Worm (Caenorhabditis elegans) whole organism, L3 larva: ENCODE results near the gene C43D7.7.

Source experiments
- aly-2 ChIP-seq: fragments of 150-350 bp; optimal IDR thresholded peaks from 2 replicates; lab custom pipeline; 2014; ENCODE audit warnings: missing biosample characterization, missing genetic modification characterization
- fkh-10 ChIP-seq: sonication (generic microtip); optimal IDR thresholded peaks from 2 replicates; lab custom pipeline; 2017; ENCODE audit warnings: missing biosample characterization, missing genetic modification reagents, missing genetic modification characterization
- hmg-11 ChIP-seq: sonication (generic microtip); optimal IDR thresholded peaks from 2 replicates; lab custom pipeline; 2016; ENCODE audit warnings: missing genetic modification characterization, missing compliant biosample characterization
- nhr-23 ChIP-seq: fragments of 150-350 bp; optimal IDR thresholded peaks from 2 replicates; lab custom pipeline; 2014; ENCODE audit warnings: missing biosample characterization, missing genetic modification reagents, missing genetic modification characterization
- nhr-43 ChIP-seq: sonication (generic microtip); optimal IDR thresholded peaks from 2 replicates; lab custom pipeline; 2016; ENCODE audit warnings: mild to moderate bottlenecking, missing genetic modification characterization, missing compliant biosample characterization; ENCODE audit not compliant: poor library complexity, severe bottlenecking
- pqm-1 ChIP-seq: fragments of 150-350 bp; optimal IDR thresholded peaks from 2 replicates; lab custom pipeline; 2017; ENCODE audit warnings: missing biosample characterization, missing genetic modification characterization, inconsistent platforms
- sea-2 ChIP-seq: fragments of 150-350 bp; sonication (generic microtip); optimal IDR thresholded peaks from 4 replicates; lab custom pipeline; 2014; ENCODE audit warnings: missing biosample characterization, missing genetic modification reagents, missing genetic modification characterization
- skn-1 ChIP-seq: fragments of 150-350 bp; optimal IDR thresholded peaks from 2 replicates; lab custom pipeline; 2014; ENCODE audit warnings: missing biosample characterization, missing genetic modification characterization
- unc-39 ChIP-seq: sonication (generic microtip); optimal IDR thresholded peaks from 4 replicates; lab custom pipeline; 2017; ENCODE audit warnings: missing biosample characterization, missing genetic modification characterization
- ztf-11 ChIP-seq: fragments of 150-350 bp; optimal IDR thresholded peaks from 2 replicates; lab custom pipeline; 2014; ENCODE audit warnings: missing biosample characterization, missing genetic modification characterization

DNA sequence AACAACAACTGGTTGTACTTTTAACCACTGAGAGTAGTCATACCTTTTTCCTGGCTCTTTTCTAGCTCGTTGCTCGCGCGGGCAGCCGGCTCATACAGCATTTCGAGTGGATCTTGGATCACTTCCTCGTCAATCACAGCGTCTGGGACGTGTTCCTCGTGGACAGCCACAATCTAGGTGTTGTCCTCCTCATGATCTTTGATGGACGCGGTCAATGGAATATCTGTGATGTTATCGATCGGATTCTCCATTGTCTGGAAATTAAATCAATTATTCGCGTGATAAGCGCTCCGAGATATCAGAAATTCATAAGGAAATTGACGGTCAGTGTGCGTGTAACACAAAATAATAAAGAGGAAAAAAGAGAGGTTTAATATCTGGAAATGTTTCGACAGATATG is 39.4 kb downstream of the C43D7.7 start, which contains the start of gene F21D9.8:
- TF ChIP-seq sea-2 (GFP tag; lab: Kevin White, UChicago) (no peak), unc-39 (tag; lab: Kevin White, UChicago) (no peak), pqm-1 (no peak), nhr-43 (tag; lab: Kevin White, UChicago) (no peak), skn-1 (no peak), ztf-11 (tag; lab: Kevin White, UChicago) (no peak), nhr-23 (tag; lab: Kevin White, UChicago) (no peak), fkh-10 (GFP tag; lab: Kevin White, UChicago) (no peak), hmg-11 (tag; lab: Kevin White, UChicago) (no peak), aly-2 (tag; lab: Kevin White, UChicago) (no peak)
